Fruit fly (Drosophila melanogaster) whole organism, embryonic: Measurements from ENCODE around the gene COX7B.

Experiments used
- ATbp ChIP-seq: fragments of 200-800 bp; sonication (Bioruptor generic); optimal IDR thresholded peaks from 2 replicates; lab custom pipeline; 2017; ENCODE audit warnings: missing biosample characterization, mild to moderate bottlenecking, missing genetic modification characterization, missing genetic modification reagents
- Bdp1 ChIP-seq: fragments of 200-800 bp; sonication (Bioruptor generic); optimal IDR thresholded peaks from 3 replicates; lab custom pipeline; 2016; ENCODE audit warnings: missing biosample characterization, missing genetic modification characterization
- CG10565 ChIP-seq: fragments of 200-800 bp; sonication (Bioruptor generic); optimal IDR thresholded peaks from 3 replicates; lab custom pipeline; 2016; ENCODE audit warnings: missing biosample characterization, mild to moderate bottlenecking, missing genetic modification characterization
- CG11093 ChIP-seq: fragments of 200-800 bp; sonication (Bioruptor generic); IDR thresholded peaks from 3 replicates; pipeline ENCODE4 v1.3.6; 2022; ENCODE audit warnings: missing biosample characterization, missing genetic modification characterization
- CG11560 ChIP-seq: fragments of 200-800 bp; sonication (Bioruptor generic); IDR thresholded peaks from 3 replicates; pipeline ENCODE4 v1.3.6; 2022; ENCODE audit warnings: missing biosample characterization, missing genetic modification characterization
- CG11723 ChIP-seq: fragments of 200-800 bp; sonication (Bioruptor generic); optimal IDR thresholded peaks from 2 replicates; lab custom pipeline; 2017; ENCODE audit warnings: missing biosample characterization, mild to moderate bottlenecking, missing genetic modification characterization
- CG13287 ChIP-seq: fragments of 200-800 bp; sonication (Bioruptor generic); IDR thresholded peaks from 2 replicates; pipeline ENCODE4 v1.3.6; 2022; ENCODE audit warnings: missing biosample characterization, missing genetic modification characterization; ENCODE audit not compliant: partially characterized antibody
- CG14441 ChIP-seq: fragments of 200-800 bp; sonication (Bioruptor generic); IDR thresholded peaks from 2 replicates; pipeline ENCODE4 v1.3.6; 2022; ENCODE audit warnings: missing biosample characterization, missing genetic modification characterization
- CG15011 ChIP-seq: fragments of 200-800 bp; sonication (Bioruptor generic); optimal IDR thresholded peaks from 3 replicates; lab custom pipeline; 2018; ENCODE audit warnings: missing biosample characterization, mild to moderate bottlenecking, missing genetic modification characterization
- CG15479 ChIP-seq: fragments of 200-800 bp; sonication (Bioruptor generic); optimal IDR thresholded peaks from 3 replicates; lab custom pipeline; 2019; ENCODE audit warnings: missing biosample characterization, mild to moderate bottlenecking, missing genetic modification characterization, moderate library complexity
- CG1602 ChIP-seq: fragments of 200-800 bp; sonication (Bioruptor generic); optimal IDR thresholded peaks from 3 replicates; lab custom pipeline; 2016; ENCODE audit warnings: missing biosample characterization, missing genetic modification characterization
- CG2202 ChIP-seq: fragments of 200-800 bp; sonication (Bioruptor generic); optimal IDR thresholded peaks from 2 replicates; lab custom pipeline; 2018; ENCODE audit warnings: missing biosample characterization, mild to moderate bottlenecking, missing genetic modification characterization
- CG4854 ChIP-seq: fragments of 200-800 bp; sonication (Bioruptor generic); optimal IDR thresholded peaks from 2 replicates; lab custom pipeline; 2016; ENCODE audit warnings: missing biosample characterization, missing genetic modification characterization, inconsistent platforms
- CG6254 ChIP-seq: fragments of 200-800 bp; sonication (Bioruptor generic); optimal IDR thresholded peaks from 3 replicates; lab custom pipeline; 2017; ENCODE audit warnings: mild to moderate bottlenecking, missing biosample characterization, missing genetic modification reagents, missing genetic modification characterization
- CG6683 ChIP-seq: fragments of 200-800 bp; sonication (Bioruptor generic); optimal IDR thresholded peaks from 2 replicates; lab custom pipeline; 2017; ENCODE audit warnings: missing biosample characterization, mild to moderate bottlenecking, missing genetic modification characterization, missing genetic modification reagents
- CG7928 ChIP-seq: fragments of 200-800 bp; sonication (Bioruptor generic); optimal IDR thresholded peaks from 2 replicates; lab custom pipeline; 2017; ENCODE audit warnings: missing biosample characterization, mild to moderate bottlenecking, missing genetic modification characterization
- CG8765 ChIP-seq: fragments of 200-800 bp; sonication (Bioruptor generic); IDR thresholded peaks from 2 replicates; pipeline ENCODE4 v1.3.6; 2022; ENCODE audit warnings: missing biosample characterization, missing genetic modification characterization
- D ChIP-seq, 2 experiments: fragments of 200-800 bp in 1 of 2; fragments of >200 bp in 1 of 2; sonication (Bioruptor generic) in 1 of 2; optimal IDR thresholded peaks; 2 replicates in 1 of 2; 3 replicates in 1 of 2; lab custom pipeline; 2017; ENCODE audit warnings: mild to moderate bottlenecking in 1 of 2, missing biosample characterization in 1 of 2, missing genetic modification characterization in 1 of 2, missing genetic modification reagents in 1 of 2
- HLH54F ChIP-seq: fragments of 200-800 bp; sonication (Bioruptor generic); optimal IDR thresholded peaks from 3 replicates; lab custom pipeline; 2016; ENCODE audit warnings: missing biosample characterization, missing genetic modification characterization
- Kr ChIP-seq: fragments of 200-800 bp; sonication (Bioruptor generic); optimal IDR thresholded peaks from 2 replicates; lab custom pipeline; 2017; ENCODE audit warnings: missing biosample characterization, mild to moderate bottlenecking, missing genetic modification characterization
- Lhr ChIP-seq: fragments of 200-800 bp; sonication (Bioruptor generic); optimal IDR thresholded peaks from 3 replicates; lab custom pipeline; 2017; ENCODE audit warnings: mild to moderate bottlenecking, missing biosample characterization, missing genetic modification reagents, missing genetic modification characterization
- Meics ChIP-seq: fragments of 200-800 bp; sonication (Bioruptor generic); optimal IDR thresholded peaks from 2 replicates; lab custom pipeline; 2017; ENCODE audit warnings: missing biosample characterization, mild to moderate bottlenecking, missing genetic modification characterization
- Myb ChIP-seq: fragments of 200-800 bp; sonication (Bioruptor generic); optimal IDR thresholded peaks from 2 replicates; lab custom pipeline; 2016; ENCODE audit warnings: missing biosample characterization, missing genetic modification characterization
- Nf-YA ChIP-seq: fragments of 200-800 bp; sonication (Bioruptor generic); IDR thresholded peaks from 2 replicates; pipeline ENCODE4 v1.3.6; 2022; ENCODE audit warnings: missing biosample characterization, missing genetic modification characterization
- Opbp ChIP-seq: fragments of 200-800 bp; sonication (Bioruptor generic); IDR thresholded peaks from 3 replicates; pipeline ENCODE4 v1.3.6; 2022; ENCODE audit warnings: missing biosample characterization, missing genetic modification characterization; ENCODE audit not compliant: partially characterized antibody
- Rx ChIP-seq: fragments of 200-800 bp; sonication (Bioruptor generic); IDR thresholded peaks from 2 replicates; pipeline ENCODE4 v1.3.6; 2022; ENCODE audit warnings: missing biosample characterization, missing genetic modification characterization
- Xrp1 ChIP-seq: fragments of 200-800 bp; sonication (Bioruptor generic); IDR thresholded peaks from 2 replicates; pipeline ENCODE4 v1.3.6; 2022; ENCODE audit warnings: missing biosample characterization, missing genetic modification characterization
- ac ChIP-seq: fragments of 200-800 bp; sonication (Bioruptor generic); optimal IDR thresholded peaks from 3 replicates; lab custom pipeline; 2017; ENCODE audit warnings: missing biosample characterization, mild to moderate bottlenecking, missing genetic modification characterization
- ato ChIP-seq: fragments of 200-800 bp; sonication (Bioruptor generic); IDR thresholded peaks from 2 replicates; pipeline ENCODE4 v1.3.6; 2022; ENCODE audit warnings: missing biosample characterization, missing genetic modification characterization; ENCODE audit not compliant: partially characterized antibody
- bbx ChIP-seq: fragments of 200-800 bp; sonication (Bioruptor generic); IDR thresholded peaks from 2 replicates; pipeline ENCODE4 v1.3.6; 2022; ENCODE audit warnings: missing biosample characterization, missing genetic modification characterization; ENCODE audit not compliant: partially characterized antibody
- bowl ChIP-seq: fragments of 200-800 bp; sonication (Bioruptor generic); IDR thresholded peaks from 2 replicates; pipeline ENCODE4 v1.3.6; 2022; ENCODE audit warnings: missing biosample characterization, missing genetic modification characterization
- bsh ChIP-seq, 2 experiments: fragments of 200-800 bp; sonication (Bioruptor generic); optimal IDR thresholded peaks; 2 replicates each; lab custom pipeline; 2017 to 2018; ENCODE audit warnings: mild to moderate bottlenecking in 2 of 2, missing biosample characterization in 2 of 2, missing genetic modification characterization in 2 of 2, moderate library complexity in 1 of 2
- dati ChIP-seq: fragments of 200-800 bp; sonication (Bioruptor generic); IDR thresholded peaks from 2 replicates; pipeline ENCODE4 v1.3.6; 2022; ENCODE audit warnings: missing biosample characterization, missing genetic modification characterization
- en ChIP-seq: fragments of 200-800 bp; sonication (Bioruptor generic); optimal IDR thresholded peaks from 2 replicates; lab custom pipeline; 2016; ENCODE audit warnings: missing biosample characterization, missing genetic modification characterization
- fd96Cb ChIP-seq: fragments of 200-800 bp; sonication (Bioruptor generic); optimal IDR thresholded peaks from 2 replicates; lab custom pipeline; 2018; ENCODE audit warnings: missing biosample characterization, mild to moderate bottlenecking, missing genetic modification characterization, moderate library complexity
- ftz-f1 ChIP-seq: fragments of 200-800 bp; sonication (Bioruptor generic); optimal IDR thresholded peaks from 2 replicates; lab custom pipeline; 2016; ENCODE audit warnings: missing biosample characterization, missing genetic modification characterization
- gsb ChIP-seq: fragments of 200-800 bp; sonication (Bioruptor generic); IDR thresholded peaks from 2 replicates; pipeline ENCODE4 v1.3.6; 2022; ENCODE audit warnings: missing biosample characterization, missing genetic modification characterization
- ind ChIP-seq: fragments of 200-800 bp; sonication (Bioruptor generic); optimal IDR thresholded peaks from 3 replicates; lab custom pipeline; 2016; ENCODE audit warnings: missing biosample characterization, missing genetic modification characterization
- lola ChIP-seq, 3 experiments: fragments of >200 bp in 2 of 3; fragments of 200-800 bp in 1 of 3; sonication (Bioruptor generic) in 1 of 3; optimal IDR thresholded peaks; 2 replicates each; lab custom pipeline; 2017 to 2019; ENCODE audit warnings: missing biosample characterization in 3 of 3, missing genetic modification characterization in 3 of 3, mild to moderate bottlenecking in 1 of 3, moderate library complexity in 1 of 3
- odd ChIP-seq: fragments of 200-800 bp; sonication (Bioruptor generic); optimal IDR thresholded peaks from 2 replicates; lab custom pipeline; 2017; ENCODE audit warnings: missing biosample characterization, mild to moderate bottlenecking, missing genetic modification characterization
- p53 ChIP-seq: fragments of 200-800 bp; sonication (Bioruptor generic); optimal IDR thresholded peaks from 2 replicates; lab custom pipeline; 2016; ENCODE audit warnings: missing biosample characterization, missing genetic modification characterization
- pum ChIP-seq: fragments of 200-800 bp; sonication (Bioruptor generic); optimal IDR thresholded peaks from 2 replicates; lab custom pipeline; 2016; ENCODE audit warnings: missing biosample characterization, missing genetic modification characterization
- pzg ChIP-seq: fragments of 200-800 bp; sonication (Bioruptor generic); optimal IDR thresholded peaks from 3 replicates; lab custom pipeline; 2018; ENCODE audit warnings: missing biosample characterization, mild to moderate bottlenecking, missing genetic modification characterization, moderate library complexity
- run ChIP-seq: fragments of 200-800 bp; sonication (Bioruptor generic); optimal IDR thresholded peaks from 3 replicates; lab custom pipeline; 2018; ENCODE audit warnings: missing biosample characterization, mild to moderate bottlenecking, missing genetic modification characterization
- salm ChIP-seq: fragments of 200-800 bp; sonication (Bioruptor generic); optimal IDR thresholded peaks from 2 replicates; lab custom pipeline; 2018; ENCODE audit warnings: missing biosample characterization, mild to moderate bottlenecking, missing genetic modification characterization
- shn ChIP-seq: fragments of 200-800 bp; sonication (Bioruptor generic); optimal IDR thresholded peaks from 3 replicates; lab custom pipeline; 2016; ENCODE audit warnings: missing biosample characterization, missing genetic modification characterization
- sima ChIP-seq: fragments of 200-800 bp; sonication (Bioruptor generic); optimal IDR thresholded peaks from 2 replicates; lab custom pipeline; 2016; ENCODE audit warnings: missing biosample characterization, missing genetic modification characterization
- sug ChIP-seq: fragments of 200-800 bp; optimal IDR thresholded peaks from 2 replicates; lab custom pipeline; 2019; ENCODE audit warnings: missing biosample characterization, mild to moderate bottlenecking, missing genetic modification characterization, moderate library complexity
- ttk ChIP-seq: fragments of 200-800 bp; sonication (Bioruptor generic); IDR thresholded peaks from 2 replicates; pipeline ENCODE4 v2.1.2; 2022; ENCODE audit warnings: missing biosample characterization, missing genetic modification characterization
- zfh2 ChIP-seq: fragments of 200-800 bp; sonication (Bioruptor generic); optimal IDR thresholded peaks from 2 replicates; lab custom pipeline; 2016; ENCODE audit warnings: missing biosample characterization, missing genetic modification characterization

The COX7B gene

DNA sequence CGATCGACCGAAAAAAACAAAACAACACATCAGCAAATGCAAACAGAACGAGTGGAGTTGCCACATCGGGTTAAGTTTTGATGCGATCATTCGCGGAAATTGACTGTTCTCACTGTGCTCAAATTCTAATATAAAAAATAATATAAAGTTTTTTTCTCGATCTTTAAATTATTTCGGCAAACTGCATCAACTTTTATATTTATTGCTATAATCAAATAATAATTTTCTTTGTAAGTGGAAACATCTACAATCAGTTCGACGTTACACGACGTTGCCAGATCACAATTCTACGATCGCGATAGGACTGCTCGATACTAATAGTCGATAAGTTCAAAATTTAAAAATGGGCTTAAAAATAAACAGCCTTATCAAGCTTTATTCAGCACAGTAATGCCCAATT is 3.5 kb downstream of the COX7B start, which contains the start of gene Gorab (continued):
- TF ChIP-seq ind (GFP tag; lab: Kevin White, UChicago) (peak; percentile 93), shn (GFP tag; lab: Kevin White, UChicago) (peak; percentile 32), CG14441 (GFP tag; lab: Robert Waterston, UW) (peak; percentile 97), Meics (GFP tag; lab: Kevin White, UChicago) (peak; percentile 79), pum (GFP tag; lab: Kevin White, UChicago) (peak; percentile 60), CG8765 (GFP tag; lab: Robert Waterston, UW) (peak; percentile 94), bowl (GFP tag; lab: Robert Waterston, UW) (peak; percentile 83), sug (tag; lab: Kevin White, UChicago) (peak; percentile 74), ATbp (GFP tag; lab: Kevin White, UChicago) (peak; percentile 50), CG11723 (GFP tag; lab: Kevin White, UChicago) (peak; percentile 63), CG2202 (peak; percentile 57), CG13287 (peak; percentile 62), Kr (no peak), fd96Cb (tag; lab: Kevin White, UChicago) (peak; percentile 87), sima (no peak), CG15479 (no peak), ftz-f1 (GFP tag; lab: Kevin White, UChicago) (peak; percentile 2), Nf-YA (GFP tag; lab: Robert Waterston, UW) (peak; percentile 86), salm (tag; lab: Kevin White, UChicago) (no peak), odd (peak; percentile 39), CG6254 (GFP tag; lab: Kevin White, UChicago) (peak; percentile 51), CG10565 (GFP tag; lab: Kevin White, UChicago) (no peak), CG4854 (GFP tag; lab: Kevin White, UChicago) (peak; percentile 79), CG1602 (GFP tag; lab: Kevin White, UChicago) (peak; percentile 93), CG15011 (GFP tag; lab: Kevin White, UChicago) (peak; percentile 60), ac (GFP tag; lab: Kevin White, UChicago) (peak; percentile 13), CG6683 (GFP tag; lab: Kevin White, UChicago) (peak; percentile 28), dati (GFP tag; lab: Robert Waterston, UW) (peak; percentile 88), en (GFP tag; lab: Kevin White, UChicago) (no peak), run (tag; lab: Kevin White, UChicago) (no peak), ato (GFP tag; lab: Robert Waterston, UW) (no peak), pzg (GFP tag; lab: Kevin White, UChicago) (peak; percentile 54), Xrp1 (GFP tag; lab: Robert Waterston, UW) (peak; percentile 97), bbx (peak; percentile 56; the same call in 1 of the 2 replicates), gsb (GFP tag; lab: Robert Waterston, UW) (peak; percentile 78), Bdp1 (GFP tag; lab: Kevin White, UChicago) (peak; percentile 77), bsh (GFP tag; optimal IDR thresholded peaks at IDR 0.05; lab: Kevin White, UChicago) (peak in 1 of 2 experiments; percentile 90), CG7928 (GFP tag; lab: Kevin White, UChicago) (peak; percentile 60), CG11093 (GFP tag; lab: Robert Waterston, UW) (peak; percentile 92), Lhr (GFP tag; lab: Kevin White, UChicago) (peak; percentile 83), lola (GFP tag; optimal IDR thresholded peaks at IDR 0.05; lab: Kevin White, UChicago) (peak in 1 of 3 experiments; percentile 86), D (optimal IDR thresholded peaks at IDR 0.05; lab: Kevin White, UChicago) (no peak), D (GFP tag; optimal IDR thresholded peaks at IDR 0.05; lab: Kevin White, UChicago) (peak; percentile 78), zfh2 (GFP tag; lab: Kevin White, UChicago) (peak; percentile 67), HLH54F (peak; percentile 81), Rx (GFP tag; lab: Robert Waterston, UW) (peak; percentile 90), CG11560 (tag; lab: Robert Waterston, UW) (peak; percentile 93), p53 (GFP tag; lab: Kevin White, UChicago) (no peak), Opbp (GFP tag; lab: Robert Waterston, UW) (no peak), ttk (GFP tag; lab: Robert Waterston, UW) (peak; percentile 95), Myb (GFP tag; lab: Kevin White, UChicago) (peak; percentile 80)
